Fruit fly (Drosophila melanogaster): ENCODE results near the gene CG3436.
A peak's percentile ranks its signal among the peaks of the same experiment; 100 is the strongest.

The CG3436 gene

DNA sequence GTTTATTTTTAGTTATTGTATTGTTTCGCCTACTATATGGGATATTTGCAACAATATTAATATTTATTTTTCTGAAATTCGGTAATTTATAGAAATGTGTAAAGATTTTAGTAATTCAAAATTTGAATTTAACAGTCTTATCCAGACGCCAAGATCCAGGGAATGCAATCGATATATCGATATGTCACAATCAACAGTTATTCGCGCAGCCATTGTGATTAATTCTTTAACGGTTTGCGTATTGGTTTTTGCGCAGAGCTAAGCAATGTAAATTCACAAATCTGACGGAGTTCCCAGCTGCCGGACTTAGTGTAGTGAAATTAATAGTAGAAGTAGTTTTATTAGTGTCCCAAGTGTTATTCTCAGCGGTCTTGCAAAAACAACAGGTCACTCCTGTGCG, 41.4 kb upstream of the CG3436 start, which contains the start of gene ND-15 (continued):
- TF ChIP-seq Dref (GFP tag; IDR thresholded peaks at IDR 0.05) (peak; percentile 86), ase (GFP tag; IDR thresholded peaks at IDR 0.05) (no peak), C15 (GFP tag; IDR thresholded peaks at IDR 0.05) (no peak), CG17186 (GFP tag; optimal IDR thresholded peaks at IDR 0.05) (peak; percentile 58), phol (tag; optimal IDR thresholded peaks at IDR 0.05) (peak; percentile 92), CG7839 (tag; optimal IDR thresholded peaks at IDR 0.05) (no peak), dm (GFP tag; optimal IDR thresholded peaks at IDR 0.05) (no peak), D19A (tag; optimal IDR thresholded peaks at IDR 0.05) (no peak), CG11247 (GFP tag; IDR thresholded peaks at IDR 0.05) (no peak), bbx (GFP tag; IDR thresholded peaks at IDR 0.05; ENCODE audit: partially characterized antibody) (peak; percentile 83), hth (optimal IDR thresholded peaks at IDR 0.05) (no peak), esg (GFP tag; conservative IDR thresholded peaks at IDR 0.05) (no peak), D (optimal IDR thresholded peaks at IDR 0.05) (no peak), D (GFP tag; optimal IDR thresholded peaks at IDR 0.05) (no peak), exex (tag; optimal IDR thresholded peaks at IDR 0.05) (peak; percentile 25), h (optimal IDR thresholded peaks at IDR 0.05) (no peak), CG14667 (GFP tag; IDR thresholded peaks at IDR 0.05) (no peak), H15 (GFP tag; IDR thresholded peaks at IDR 0.05) (no peak), wek (GFP tag; optimal IDR thresholded peaks at IDR 0.05) (no peak), CG11695 (GFP tag; IDR thresholded peaks at IDR 0.05) (no peak), CG3847 (GFP tag; IDR thresholded peaks at IDR 0.05) (no peak), her (GFP tag; optimal IDR thresholded peaks at IDR 0.05) (no peak), row (GFP tag; IDR thresholded peaks at IDR 0.05) (no peak), Optix (GFP tag; IDR thresholded peaks at IDR 0.05) (no peak), CTCF (GFP tag; optimal IDR thresholded peaks at IDR 0.05) (peak; percentile 43), fu2 (GFP tag; optimal IDR thresholded peaks at IDR 0.05) (no peak), E2f2 (GFP tag; IDR thresholded peaks at IDR 0.05) (peak; percentile 57), ci (GFP tag; IDR thresholded peaks at IDR 0.05) (no peak), CG4282 (GFP tag; optimal IDR thresholded peaks at IDR 0.05) (no peak), CG17568 (GFP tag; optimal IDR thresholded peaks at IDR 0.05) (no peak), CG13296 (GFP tag; optimal IDR thresholded peaks at IDR 0.05) (no peak), CG15269 (tag; optimal IDR thresholded peaks at IDR 0.05) (no peak), sens (GFP tag) (peak; percentile 71), CG18011 (GFP tag; optimal IDR thresholded peaks at IDR 0.05) (no peak), CG12744 (GFP tag; optimal IDR thresholded peaks at IDR 0.05) (no peak), yki (optimal IDR thresholded peaks at IDR 0.05) (no peak), CG3163 (GFP tag; optimal IDR thresholded peaks at IDR 0.05) (no peak), HLH4C (GFP tag; IDR thresholded peaks at IDR 0.05; ENCODE audit: partially characterized antibody) (peak; percentile 77), GATAe (GFP tag; conservative IDR thresholded peaks at IDR 0.05) (no peak), gsb (GFP tag; IDR thresholded peaks at IDR 0.05) (no peak), CG34224 (GFP tag; IDR thresholded peaks at IDR 0.05; ENCODE audit: partially characterized antibody) (peak; percentile 76), ash1 (GFP tag; optimal IDR thresholded peaks at IDR 0.05) (no peak), CG31224 (GFP tag; IDR thresholded peaks at IDR 0.05) (no peak), gsb-n (tag; optimal IDR thresholded peaks at IDR 0.05) (no peak), Tbp (GFP tag; optimal IDR thresholded peaks at IDR 0.05) (no peak), pho (GFP tag; optimal IDR thresholded peaks at IDR 0.05) (no peak), CG3281 (GFP tag; optimal IDR thresholded peaks at IDR 0.05) (no peak), ac (GFP tag; optimal IDR thresholded peaks at IDR 0.05) (no peak), CG4707 (GFP tag; optimal IDR thresholded peaks at IDR 0.05) (no peak), Hr78 (GFP tag; optimal IDR thresholded peaks at IDR 0.05) (no peak), tin (GFP tag; optimal IDR thresholded peaks at IDR 0.05) (no peak), CG13775 (GFP tag; optimal IDR thresholded peaks at IDR 0.05) (no peak), pita (GFP tag; optimal IDR thresholded peaks at IDR 0.05) (no peak), Deaf1 (tag; optimal IDR thresholded peaks at IDR 0.05) (no peak)

All from whole organism, embryonic.